Fruit fly (Drosophila melanogaster) whole organism, adult: ENCODE data around the gene CG13449.

Source experiments
- CG11617 ChIP-seq: fragments of 200-800 bp; sonication (Bioruptor generic); optimal IDR thresholded peaks from 2 replicates; lab custom pipeline; 2017; ENCODE audit warnings: mild to moderate bottlenecking, missing biosample characterization, missing genetic modification reagents, missing genetic modification characterization
- CG12768 ChIP-seq: fragments of 200-800 bp; sonication (Bioruptor generic); optimal IDR thresholded peaks from 2 replicates; lab custom pipeline; 2017; ENCODE audit warnings: missing biosample characterization, missing genetic modification characterization, mild to moderate bottlenecking, moderate library complexity, missing genetic modification reagents
- CG14711 ChIP-seq: fragments of 200-800 bp; sonication (Bioruptor generic); optimal IDR thresholded peaks from 2 replicates; lab custom pipeline; 2018; ENCODE audit warnings: missing biosample characterization, mild to moderate bottlenecking, missing genetic modification characterization, moderate library complexity
- CG1620 ChIP-seq: fragments of 200-800 bp; sonication (Bioruptor generic); optimal IDR thresholded peaks from 2 replicates; lab custom pipeline; 2016; ENCODE audit warnings: missing biosample characterization, missing genetic modification characterization
- CG33017 ChIP-seq: fragments of 200-800 bp; sonication (Bioruptor generic); optimal IDR thresholded peaks from 2 replicates; lab custom pipeline; 2018; ENCODE audit warnings: missing biosample characterization, mild to moderate bottlenecking, missing genetic modification characterization, moderate library complexity
- CG5204 ChIP-seq: fragments of 200-800 bp; sonication (Bioruptor generic); optimal IDR thresholded peaks from 2 replicates; lab custom pipeline; 2016; ENCODE audit warnings: missing biosample characterization, missing genetic modification characterization
- CG7045 ChIP-seq: fragments of 200-800 bp; sonication (Bioruptor generic); optimal IDR thresholded peaks from 2 replicates; lab custom pipeline; 2017; ENCODE audit warnings: missing biosample characterization, mild to moderate bottlenecking, missing genetic modification characterization
- CG7101 ChIP-seq: fragments of 200-800 bp; sonication (Bioruptor generic); optimal IDR thresholded peaks from 2 replicates; lab custom pipeline; 2018; ENCODE audit warnings: missing biosample characterization, mild to moderate bottlenecking, missing genetic modification characterization, moderate library complexity
- Clk ChIP-seq: fragments of 200-800 bp; sonication (Bioruptor generic); optimal IDR thresholded peaks from 2 replicates; lab custom pipeline; 2017; ENCODE audit warnings: missing biosample characterization, missing genetic modification characterization
- Crg-1 ChIP-seq: fragments of 200-800 bp; sonication (Bioruptor generic); optimal IDR thresholded peaks from 2 replicates; lab custom pipeline; 2016; ENCODE audit warnings: missing biosample characterization, missing genetic modification characterization
- Hr96 ChIP-seq: fragments of 200-800 bp; sonication (Bioruptor generic); optimal IDR thresholded peaks from 2 replicates; lab custom pipeline; 2016; ENCODE audit warnings: missing biosample characterization, missing genetic modification characterization
- Mnt ChIP-seq: fragments of 200-800 bp; sonication (Bioruptor generic); optimal IDR thresholded peaks from 2 replicates; lab custom pipeline; 2016; ENCODE audit warnings: missing biosample characterization, mild to moderate bottlenecking, missing genetic modification characterization
- bab1 ChIP-seq: fragments of 200-800 bp; sonication (Bioruptor generic); optimal IDR thresholded peaks from 3 replicates; lab custom pipeline; 2019; ENCODE audit warnings: missing biosample characterization, mild to moderate bottlenecking, missing genetic modification characterization, moderate library complexity
- cic ChIP-seq: fragments of 200-800 bp; sonication (Bioruptor generic); optimal IDR thresholded peaks from 2 replicates; lab custom pipeline; 2017; ENCODE audit warnings: missing biosample characterization, mild to moderate bottlenecking, missing genetic modification characterization, moderate library complexity
- cnc ChIP-seq, 2 experiments: fragments of >200 bp; optimal IDR thresholded peaks; 2 replicates each; lab custom pipeline; 2017
- kay ChIP-seq: fragments of 200-800 bp; sonication (Bioruptor generic); peaks from one replicate; lab custom pipeline; 2016; ENCODE audit warnings: missing biosample characterization, missing genetic modification characterization, borderline replicate concordance
- ovo ChIP-seq: fragments of 200-800 bp; sonication (Bioruptor generic); optimal IDR thresholded peaks from 2 replicates; lab custom pipeline; 2016; ENCODE audit warnings: missing biosample characterization, missing genetic modification characterization
- pad ChIP-seq: fragments of 200-800 bp; sonication (Bioruptor generic); optimal IDR thresholded peaks from 3 replicates; lab custom pipeline; 2017; ENCODE audit warnings: missing biosample characterization, missing genetic modification characterization, mild to moderate bottlenecking, moderate library complexity, missing genetic modification reagents
- tj ChIP-seq: fragments of 200-800 bp; sonication (Bioruptor generic); optimal IDR thresholded peaks from 3 replicates; lab custom pipeline; 2017; ENCODE audit warnings: missing biosample characterization, mild to moderate bottlenecking, missing genetic modification characterization, moderate library complexity
- toe ChIP-seq: fragments of 200-800 bp; sonication (Bioruptor generic); optimal IDR thresholded peaks from 2 replicates; lab custom pipeline; 2016; ENCODE audit warnings: missing biosample characterization, missing genetic modification characterization

The CG13449 gene

DNA sequence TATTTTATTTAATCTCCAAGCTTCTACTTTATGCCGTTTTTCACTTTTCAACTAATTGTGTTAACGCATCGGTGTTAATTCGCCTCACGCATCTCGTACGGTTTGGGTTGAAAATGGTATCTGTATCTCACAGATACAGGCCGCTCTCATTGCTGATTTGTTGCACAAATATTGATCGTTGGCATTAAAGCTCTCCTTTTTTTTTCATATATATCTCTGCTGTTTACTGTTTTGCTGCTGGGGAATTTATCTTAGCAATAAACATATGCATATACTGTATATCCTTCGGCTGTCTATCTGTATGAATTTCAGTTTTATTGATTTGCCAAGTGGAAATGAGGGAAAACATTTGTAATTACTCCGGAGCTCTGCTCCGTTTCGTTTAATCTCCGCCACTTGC lies 20.0 kb upstream of the CG13449 start:
- TF ChIP-seq kay (GFP tag; lab: Kevin White, UChicago) = peak; percentile 23
- no peak for TF ChIP-seq Crg-1 (GFP tag; lab: Kevin White, UChicago)
- TF ChIP-seq CG7101 (tag; lab: Kevin White, UChicago) = peak; percentile 5
- TF ChIP-seq CG14711 (tag; lab: Kevin White, UChicago) = no peak
- no peak for TF ChIP-seq CG5204 (GFP tag; lab: Kevin White, UChicago)

DNA sequence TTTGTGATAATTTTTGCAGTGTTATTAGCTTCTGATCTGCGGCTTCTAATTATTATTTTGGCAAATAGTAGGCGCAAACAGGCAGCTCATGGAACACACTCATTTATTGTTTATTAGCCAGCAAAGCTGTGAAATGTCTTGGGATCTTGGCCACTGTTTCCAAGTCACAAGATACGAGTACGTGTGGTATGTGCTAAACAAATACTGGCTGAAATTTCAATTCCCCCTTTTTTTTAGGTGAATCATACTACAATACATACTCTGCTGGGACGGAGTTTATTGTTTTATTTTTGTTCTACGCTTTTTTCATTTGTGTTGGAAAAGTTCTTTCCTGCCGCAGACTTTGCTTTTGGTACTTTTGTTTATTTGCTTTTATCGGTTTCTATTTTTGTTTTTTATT lies 18.4 kb upstream of the CG13449 start:
- TF ChIP-seq ovo (GFP tag; lab: Kevin White, UChicago) (no peak), bab1 (GFP tag; lab: Kevin White, UChicago) (no peak), Clk (GFP tag; lab: Kevin White, UChicago) (no peak), CG14711 (tag; lab: Kevin White, UChicago) (no peak), Crg-1 (GFP tag; lab: Kevin White, UChicago) (no peak), Hr96 (GFP tag; lab: Kevin White, UChicago) (no peak), kay (GFP tag; lab: Kevin White, UChicago) (no peak), Mnt (GFP tag; lab: Kevin White, UChicago) (no peak), CG12768 (GFP tag; lab: Kevin White, UChicago) (no peak), cic (GFP tag; lab: Kevin White, UChicago) (no peak), CG7101 (tag; lab: Kevin White, UChicago) (no peak), toe (GFP tag; lab: Kevin White, UChicago) (no peak), CG1620 (GFP tag; lab: Kevin White, UChicago) (no peak), CG11617 (GFP tag; lab: Kevin White, UChicago) (no peak), cnc (optimal IDR thresholded peaks at IDR 0.05; lab: Kevin White, UChicago) (no peak), CG5204 (GFP tag; lab: Kevin White, UChicago) (no peak), pad (no peak), CG7045 (GFP tag; lab: Kevin White, UChicago) (no peak), tj (GFP tag; lab: Kevin White, UChicago) (no peak)

DNA sequence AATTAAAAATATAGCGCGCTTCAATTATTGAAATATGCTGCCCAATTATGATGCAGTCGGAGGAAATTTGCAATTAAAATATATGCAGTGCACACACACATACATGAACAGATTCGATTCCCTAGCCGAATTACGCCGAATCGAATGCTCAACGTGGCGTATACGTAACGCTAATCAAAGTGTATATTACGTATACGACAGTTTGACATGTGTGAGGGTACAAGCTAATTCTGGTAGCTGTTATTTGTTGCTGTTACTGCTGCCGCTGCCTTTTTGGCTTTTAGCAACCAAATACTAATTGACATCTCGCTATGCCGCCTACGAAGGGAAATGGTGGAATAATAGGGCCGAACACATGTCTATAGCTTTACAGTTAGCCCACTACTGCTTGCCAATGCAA lies 14.7 kb upstream of the CG13449 start:
- TF ChIP-seq CG33017 (tag; lab: Kevin White, UChicago) (no peak), kay (GFP tag; lab: Kevin White, UChicago) (peak; percentile 61), Mnt (GFP tag; lab: Kevin White, UChicago) (no peak), Crg-1 (GFP tag; lab: Kevin White, UChicago) (no peak), toe (GFP tag; lab: Kevin White, UChicago) (no peak), CG14711 (tag; lab: Kevin White, UChicago) (no peak), CG5204 (GFP tag; lab: Kevin White, UChicago) (no peak), CG12768 (GFP tag; lab: Kevin White, UChicago) (no peak), CG7101 (tag; lab: Kevin White, UChicago) (no peak)

DNA sequence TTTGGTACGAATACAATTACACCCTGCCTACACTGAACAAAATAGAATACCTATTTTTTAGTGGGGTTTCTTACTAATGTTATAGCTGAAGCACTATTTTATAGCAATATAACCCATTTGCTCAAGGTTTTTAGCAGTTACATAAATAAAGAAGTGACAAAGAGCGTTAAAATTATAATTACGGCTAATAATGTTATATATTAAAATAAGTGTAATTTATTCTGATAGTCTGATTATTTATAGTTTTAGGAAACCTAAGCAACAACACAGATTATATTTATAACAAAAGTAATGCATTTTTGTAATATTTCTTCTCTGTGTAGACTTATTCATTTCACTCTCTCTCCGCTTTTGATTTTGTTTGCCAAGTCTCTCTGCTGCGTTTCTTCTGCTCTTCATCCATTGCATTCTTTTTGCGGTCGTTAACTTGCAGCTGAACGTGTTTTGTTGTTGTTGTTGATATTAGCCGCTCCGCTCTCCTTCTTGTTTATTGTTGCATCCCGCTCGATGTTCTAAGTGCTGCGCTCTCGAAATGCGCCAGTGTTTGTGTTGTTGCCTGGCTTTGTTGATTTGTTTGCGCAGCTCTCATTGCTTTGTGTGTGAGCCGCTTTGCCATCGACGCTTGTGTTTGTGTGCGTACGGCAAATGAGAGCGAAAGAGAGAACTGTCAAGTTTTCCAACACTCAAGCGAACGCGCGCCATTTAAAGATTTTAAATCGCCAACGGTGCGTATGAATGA lies 13.2 kb upstream of the CG13449 start:
- peak; percentile 92 for TF ChIP-seq CG7101 (tag; lab: Kevin White, UChicago)
- peak; percentile 82 for TF ChIP-seq CG5204 (GFP tag; lab: Kevin White, UChicago)
- TF ChIP-seq pad = peak; percentile 77
- peak; percentile 88 for TF ChIP-seq CG14711 (tag; lab: Kevin White, UChicago)
- peak; percentile 95 for TF ChIP-seq bab1 (GFP tag; lab: Kevin White, UChicago)
- TF ChIP-seq tj (GFP tag; lab: Kevin White, UChicago) = peak; percentile 65
- TF ChIP-seq CG11617 (GFP tag; lab: Kevin White, UChicago) = peak; percentile 93
- TF ChIP-seq Hr96 (GFP tag; lab: Kevin White, UChicago) = peak; percentile 22
- peak; percentile 47 for TF ChIP-seq toe (GFP tag; lab: Kevin White, UChicago)
- peak; percentile 86 for TF ChIP-seq CG7045 (GFP tag; lab: Kevin White, UChicago)
- peak; percentile 57 for TF ChIP-seq ovo (GFP tag; lab: Kevin White, UChicago)
- TF ChIP-seq cic (GFP tag; lab: Kevin White, UChicago) = no peak
- TF ChIP-seq Clk (GFP tag; lab: Kevin White, UChicago) = peak; percentile 52
- peak; percentile 75 for TF ChIP-seq CG12768 (GFP tag; lab: Kevin White, UChicago)
- TF ChIP-seq CG33017 (tag; lab: Kevin White, UChicago) = peak; percentile 93
- TF ChIP-seq cnc (optimal IDR thresholded peaks at IDR 0.05; lab: Kevin White, UChicago) = no peak
- TF ChIP-seq kay (GFP tag; lab: Kevin White, UChicago) = peak; percentile 75
- no peak for TF ChIP-seq Crg-1 (GFP tag; lab: Kevin White, UChicago)
- TF ChIP-seq Mnt (GFP tag; lab: Kevin White, UChicago) = peak; percentile 51
- peak; percentile 52 for TF ChIP-seq CG1620 (GFP tag; lab: Kevin White, UChicago)

DNA sequence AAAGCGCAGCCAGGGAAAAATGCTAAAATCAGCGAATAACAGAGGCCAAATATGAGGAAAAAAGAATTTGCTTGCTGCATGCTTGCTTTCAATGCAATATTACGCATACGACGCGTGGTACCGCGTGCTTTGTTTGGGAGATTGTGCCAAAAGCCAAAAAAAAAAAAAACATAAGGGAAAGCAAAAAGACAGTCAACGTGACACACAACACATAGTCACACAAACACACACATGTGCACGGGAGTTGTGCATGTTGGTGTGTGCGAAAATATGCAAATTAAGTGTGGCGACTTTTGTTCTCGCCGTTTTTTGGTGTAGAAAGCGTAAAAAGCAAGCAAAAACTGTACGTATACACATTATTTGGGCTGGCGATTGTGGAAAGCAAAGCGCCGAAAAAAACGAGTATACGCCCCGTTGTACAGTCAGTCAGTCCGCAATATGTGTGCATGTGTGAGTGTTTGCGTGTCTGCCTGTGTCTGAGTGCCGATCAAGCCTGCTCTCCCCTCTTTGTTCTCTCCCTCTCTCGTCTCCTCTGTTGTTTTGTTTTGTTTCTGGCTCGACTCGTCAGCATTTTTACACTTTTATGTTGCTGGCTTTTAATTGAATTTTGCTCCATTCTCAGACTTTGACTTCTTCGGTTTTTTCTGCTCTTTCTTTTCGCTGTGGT lies 12.4 kb upstream of the CG13449 start:
- peak; percentile 68 for TF ChIP-seq tj (GFP tag; lab: Kevin White, UChicago)
- no peak for TF ChIP-seq CG14711 (tag; lab: Kevin White, UChicago)
- TF ChIP-seq cnc (optimal IDR thresholded peaks at IDR 0.05; lab: Kevin White, UChicago) = no peak
- no peak for TF ChIP-seq toe (GFP tag; lab: Kevin White, UChicago)
- no peak for TF ChIP-seq CG11617 (GFP tag; lab: Kevin White, UChicago)
